Fruit fly (Drosophila melanogaster) ovary, adult (tissue): ENCODE data around the gene par-6.

Source experiments
- CG17801 ChIP-seq: fragments of 200-800 bp; optimal IDR thresholded peaks from 2 replicates; lab custom pipeline; 2019; ENCODE audit warnings: missing biosample characterization, mild to moderate bottlenecking, missing genetic modification characterization, moderate library complexity; ENCODE audit not compliant: partially characterized antibody

par-6 gene

dm6 chrX:17751658-17752057 lies 48.5 kb downstream of the par-6 start:
- TF ChIP-seq CG17801 = no peak

DNA sequence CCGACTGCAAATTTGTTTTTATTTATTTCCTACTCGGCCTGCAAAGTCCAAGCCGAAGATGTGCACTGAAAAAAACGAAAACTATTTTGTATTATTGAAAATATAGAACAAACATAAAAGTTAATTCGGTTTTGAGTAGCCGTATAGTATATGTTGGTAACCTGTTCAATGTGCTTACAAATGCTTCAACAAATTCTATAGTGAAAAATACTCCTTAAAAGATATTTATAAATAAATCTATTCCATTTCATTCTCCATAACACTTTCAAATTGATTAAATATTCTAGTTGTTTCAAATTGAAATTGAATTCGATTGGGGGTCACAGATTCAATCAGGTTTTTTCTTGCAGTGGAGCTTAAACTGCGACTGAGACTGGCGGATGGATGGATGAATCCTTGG lies 52.0 kb downstream of the par-6 start:
- no peak for TF ChIP-seq CG17801
